Worm (Caenorhabditis elegans) whole organism, mixed stage, embryonic: Measurements from ENCODE around the gene F17E9.3.
"Not testable (repeated sequence)": the region's sequence is repeated elsewhere in the genome, so short reads cannot be mapped to it uniquely, and the experiment has no call there.

ENCODE experiments used
- M03D4.4 ChIP-seq: sonication (generic microtip); optimal IDR thresholded peaks from 2 replicates; lab custom pipeline; 2017; ENCODE audit warnings: mild to moderate bottlenecking, missing genetic modification characterization, missing compliant biosample characterization
- bed-3 ChIP-seq: fragments of 200-800 bp; sonication (Bioruptor generic); optimal IDR thresholded peaks from 3 replicates; lab custom pipeline; 2018; ENCODE audit warnings: mild to moderate bottlenecking, missing genetic modification characterization, moderate library complexity, missing compliant biosample characterization
- blmp-1 ChIP-seq: fragments of 150-350 bp; optimal IDR thresholded peaks from 2 replicates; lab custom pipeline; 2014; ENCODE audit warnings: missing biosample characterization, missing genetic modification characterization
- ceh-39 ChIP-seq: fragments of 150-350 bp; optimal IDR thresholded peaks from 2 replicates; lab custom pipeline; 2014; ENCODE audit warnings: missing biosample characterization, missing genetic modification characterization
- ceh-43 ChIP-seq: fragments of 200-800 bp; sonication (Bioruptor generic); optimal IDR thresholded peaks from 2 replicates; lab custom pipeline; 2018; ENCODE audit warnings: mild to moderate bottlenecking, missing genetic modification characterization, moderate library complexity, missing compliant biosample characterization
- ces-1 ChIP-seq: fragments of 150-350 bp; optimal IDR thresholded peaks from 2 replicates; lab custom pipeline; 2014; ENCODE audit warnings: missing biosample characterization, missing genetic modification reagents, missing genetic modification characterization
- cnd-1 ChIP-seq: fragments of 200-800 bp; sonication (Bioruptor generic); optimal IDR thresholded peaks from 2 replicates; lab custom pipeline; 2018; ENCODE audit warnings: mild to moderate bottlenecking, missing genetic modification characterization, missing compliant biosample characterization
- drap-1 ChIP-seq: fragments of 200-800 bp; sonication (Bioruptor generic); optimal IDR thresholded peaks from 3 replicates; lab custom pipeline; 2018; ENCODE audit warnings: mild to moderate bottlenecking, missing genetic modification characterization, missing compliant biosample characterization
- elt-1 ChIP-seq: sonication (generic microtip); optimal IDR thresholded peaks from 2 replicates; lab custom pipeline; 2017; ENCODE audit warnings: missing genetic modification characterization, mild to moderate bottlenecking, missing compliant biosample characterization, antibody characterized with exemption, moderate library complexity, borderline replicate concordance; ENCODE audit not compliant: insufficient read depth
- elt-3 ChIP-seq: fragments of 150-350 bp; optimal IDR thresholded peaks from 2 replicates; lab custom pipeline; 2014; ENCODE audit warnings: missing biosample characterization, missing genetic modification characterization
- ham-2 ChIP-seq: fragments of 200-800 bp; sonication (Bioruptor generic); optimal IDR thresholded peaks from 2 replicates; lab custom pipeline; 2018; ENCODE audit warnings: mild to moderate bottlenecking, missing genetic modification characterization, missing compliant biosample characterization
- hlh-1 ChIP-seq: fragments of 150-350 bp; optimal IDR thresholded peaks from 2 replicates; lab custom pipeline; 2014; ENCODE audit warnings: missing biosample characterization, missing genetic modification reagents, missing genetic modification characterization
- lin-13 ChIP-seq: fragments of 150-350 bp; optimal IDR thresholded peaks from 2 replicates; lab custom pipeline; 2014; ENCODE audit warnings: missing biosample characterization, missing genetic modification characterization
- lin-32 ChIP-seq: fragments of 200-800 bp; sonication (Bioruptor generic); optimal IDR thresholded peaks from 2 replicates; lab custom pipeline; 2018; ENCODE audit warnings: mild to moderate bottlenecking, missing genetic modification characterization, missing compliant biosample characterization
- lsy-2 ChIP-seq: fragments of 150-350 bp; optimal IDR thresholded peaks from 2 replicates; lab custom pipeline; 2014; ENCODE audit warnings: missing biosample characterization, missing genetic modification characterization
- mep-1 ChIP-seq: fragments of 150-350 bp; optimal IDR thresholded peaks from 2 replicates; lab custom pipeline; 2017; ENCODE audit warnings: missing biosample characterization, missing genetic modification reagents, missing genetic modification characterization, inconsistent platforms
- mls-2 ChIP-seq: sonication (generic microtip); optimal IDR thresholded peaks from 2 replicates; lab custom pipeline; 2016; ENCODE audit warnings: mild to moderate bottlenecking, missing genetic modification characterization, moderate library complexity, missing compliant biosample characterization
- nhr-12 ChIP-seq: fragments of 150-350 bp; optimal IDR thresholded peaks from 2 replicates; lab custom pipeline; 2014; ENCODE audit warnings: missing biosample characterization, missing genetic modification characterization
- nhr-2 ChIP-seq: fragments of 150-350 bp; optimal IDR thresholded peaks from 2 replicates; lab custom pipeline; 2014; ENCODE audit warnings: missing biosample characterization, missing genetic modification characterization
- nhr-237 ChIP-seq: fragments of 150-350 bp; optimal IDR thresholded peaks from 2 replicates; lab custom pipeline; 2014; ENCODE audit warnings: missing biosample characterization, missing genetic modification characterization
- nhr-76 ChIP-seq: sonication (generic microtip); optimal IDR thresholded peaks from 2 replicates; lab custom pipeline; 2017; ENCODE audit warnings: missing biosample characterization, missing genetic modification characterization
- pha-4 ChIP-seq: fragments of 150-350 bp; optimal IDR thresholded peaks from 2 replicates; lab custom pipeline; 2018; ENCODE audit warnings: missing biosample characterization, missing genetic modification reagents, missing genetic modification characterization
- sem-2 ChIP-seq: fragments of 200-800 bp; sonication (Bioruptor generic); optimal IDR thresholded peaks from 2 replicates; lab custom pipeline; 2018; ENCODE audit warnings: mild to moderate bottlenecking, missing genetic modification characterization, missing compliant biosample characterization
- snpc-4 ChIP-seq: fragments of 150-350 bp; optimal IDR thresholded peaks from 2 replicates; lab custom pipeline; 2014; ENCODE audit warnings: missing biosample characterization, missing genetic modification characterization
- sptf-1 ChIP-seq: sonication (generic microtip); optimal IDR thresholded peaks from 2 replicates; lab custom pipeline; 2017; ENCODE audit warnings: mild to moderate bottlenecking, missing genetic modification characterization, moderate library complexity, missing compliant biosample characterization
- tbx-8 ChIP-seq: fragments of 200-800 bp; sonication (Bioruptor generic); optimal IDR thresholded peaks from 2 replicates; lab custom pipeline; 2018; ENCODE audit warnings: mild to moderate bottlenecking, missing genetic modification characterization, moderate library complexity, missing compliant biosample characterization
- unc-120 ChIP-seq: sonication (generic microtip); optimal IDR thresholded peaks from 2 replicates; lab custom pipeline; 2017; ENCODE audit warnings: missing genetic modification characterization, missing compliant biosample characterization; ENCODE audit not compliant: poor library complexity, severe bottlenecking
- unc-39 ChIP-seq: fragments of 150-350 bp; optimal IDR thresholded peaks from 2 replicates; lab custom pipeline; 2014; ENCODE audit warnings: missing biosample characterization, missing genetic modification characterization
- unc-62 ChIP-seq: fragments of 150-350 bp; optimal IDR thresholded peaks from 2 replicates; lab custom pipeline; 2014; ENCODE audit warnings: missing biosample characterization, missing genetic modification reagents, missing genetic modification characterization
- zip-8 ChIP-seq: fragments of 150-350 bp; optimal IDR thresholded peaks from 2 replicates; lab custom pipeline; 2014; ENCODE audit warnings: missing biosample characterization, missing genetic modification characterization
- ztf-11 ChIP-seq: fragments of 150-350 bp; optimal IDR thresholded peaks from 2 replicates; lab custom pipeline; 2014; ENCODE audit warnings: missing biosample characterization, missing genetic modification characterization

The F17E9.3 gene

DNA sequence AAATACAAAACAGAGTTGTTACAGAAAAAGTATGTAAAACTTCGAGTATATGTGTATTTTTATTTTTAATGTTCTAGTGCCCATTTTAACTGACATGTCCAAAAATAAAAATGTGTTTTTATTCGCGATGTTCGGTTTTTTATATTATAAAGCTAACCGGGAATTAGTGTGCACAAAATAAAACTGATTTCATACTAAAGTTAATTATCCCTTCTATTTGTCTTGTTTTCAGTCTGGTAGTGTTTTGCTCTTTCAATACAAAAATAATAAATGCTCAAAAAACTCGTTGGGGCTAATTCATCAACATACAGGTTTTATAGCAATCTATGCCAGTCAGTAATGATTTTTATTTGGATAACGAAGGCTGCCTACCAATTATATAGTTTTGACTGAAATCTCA, 30.1 kb downstream of the F17E9.3 start:
- TF ChIP-seq bed-3 (GFP tag; lab: Kevin White, UChicago) (no peak), nhr-2 (tag; lab: Kevin White, UChicago) (no peak), lin-32 (GFP tag; lab: Kevin White, UChicago) (no peak), nhr-237 (tag; lab: Kevin White, UChicago) (no peak), lsy-2 (tag; lab: Kevin White, UChicago) (no peak), zip-8 (tag; lab: Kevin White, UChicago) (no peak), cnd-1 (tag; lab: Kevin White, UChicago) (no peak)

DNA sequence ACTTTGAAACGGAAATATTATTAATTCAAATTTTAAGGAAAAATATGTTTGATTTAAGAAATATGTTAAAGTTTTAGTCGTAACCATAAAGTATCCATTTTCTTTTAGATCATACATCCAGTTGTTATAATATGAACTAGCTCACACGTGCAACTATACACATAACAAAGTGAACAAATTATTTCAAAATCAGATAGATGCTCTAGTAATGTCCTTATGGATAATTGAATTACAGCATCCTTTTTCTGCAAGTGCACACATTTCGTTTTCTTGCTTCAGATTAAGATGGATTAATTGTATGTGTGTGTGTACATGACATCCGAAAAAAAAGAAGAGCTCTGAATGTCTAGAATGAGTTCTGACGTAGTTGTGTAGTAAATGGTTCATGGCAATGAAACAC, 31.0 kb downstream of the F17E9.3 start:
- TF ChIP-seq pha-4 (tag; lab: Kevin White, UChicago) (no peak), ces-1 (peak; percentile 78)

ce11 chrIV:8389139-8389538, 34.5 kb downstream of the F17E9.3 start, which contains the start of gene D2096.10:
D2096.10 (minus strand) TSS chrIV:8389239.
- not testable (repeated sequence) for TF ChIP-seq nhr-2, nhr-76, hlh-1 (tag; lab: Kevin White, UChicago)

DNA sequence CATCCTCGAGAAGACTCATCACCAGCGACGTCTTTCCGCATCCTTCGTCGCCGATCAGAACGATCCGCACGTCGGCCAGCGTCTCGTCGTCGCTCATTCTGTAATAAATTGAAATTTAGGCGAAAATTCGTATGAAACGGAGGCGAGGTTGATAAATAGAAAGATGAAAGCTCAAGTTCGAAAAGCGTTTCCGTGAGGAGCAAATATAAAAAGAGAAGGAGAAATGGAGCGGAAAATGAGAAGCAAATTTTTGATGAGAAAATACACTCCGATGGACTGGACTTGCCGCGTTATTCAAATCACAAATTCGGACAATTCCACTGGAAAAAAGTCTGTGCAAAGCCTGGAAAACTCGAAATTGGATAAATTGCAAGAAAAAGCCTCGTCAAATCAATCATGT, 39.4 kb downstream of the F17E9.3 start, which contains the start of gene D2096.11:
D2096.11 (minus strand) TSS at position 101 of the 400 bp plus-strand sequence.
- no peak for TF ChIP-seq bed-3 (GFP tag; lab: Kevin White, UChicago)
- no peak for TF ChIP-seq cnd-1 (tag; lab: Kevin White, UChicago)
- no peak for TF ChIP-seq drap-1 (GFP tag; lab: Kevin White, UChicago)
- TF ChIP-seq sem-2 (GFP tag; lab: Kevin White, UChicago) = no peak
- TF ChIP-seq lin-13 (tag; lab: Kevin White, UChicago) = no peak
- TF ChIP-seq pha-4 (tag; lab: Kevin White, UChicago) = no peak
- no peak for TF ChIP-seq nhr-2 (tag; lab: Kevin White, UChicago)
- TF ChIP-seq snpc-4 (tag; lab: Kevin White, UChicago) = no peak
- TF ChIP-seq ceh-39 = no peak
- no peak for TF ChIP-seq mep-1 (tag; lab: Kevin White, UChicago)
- no peak for TF ChIP-seq nhr-12 (tag; lab: Kevin White, UChicago)
- no peak for TF ChIP-seq zip-8 (tag; lab: Kevin White, UChicago)
- no peak for TF ChIP-seq hlh-1 (tag; lab: Kevin White, UChicago)
- TF ChIP-seq ztf-11 (tag; lab: Kevin White, UChicago) = no peak
- TF ChIP-seq sptf-1 (tag; lab: Kevin White, UChicago) = no peak
- no peak for TF ChIP-seq elt-3 (tag; lab: Kevin White, UChicago)
- TF ChIP-seq nhr-237 (tag; lab: Kevin White, UChicago) = no peak
- TF ChIP-seq ces-1 = no peak
- no peak for TF ChIP-seq M03D4.4
- no peak for TF ChIP-seq ceh-43 (GFP tag; lab: Kevin White, UChicago)

DNA sequence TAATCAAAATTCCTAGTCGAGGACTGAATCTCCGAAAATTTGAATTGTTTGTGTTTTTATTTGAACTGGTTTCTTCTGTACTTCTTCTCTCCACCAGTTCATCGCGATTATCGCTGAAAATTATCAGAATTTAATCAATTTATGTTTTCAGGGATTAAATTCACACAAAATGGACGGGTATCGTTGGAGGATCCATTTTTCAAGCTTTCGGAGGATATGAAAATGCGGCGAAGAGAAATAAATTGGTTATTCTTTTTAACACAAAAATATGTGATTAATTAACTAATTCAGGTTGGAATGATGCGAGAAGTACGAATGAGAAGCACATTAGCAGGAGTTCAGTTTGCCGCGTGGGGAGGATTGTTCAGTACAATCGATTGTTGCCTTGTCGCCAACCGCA, 41.7 kb downstream of the F17E9.3 start, which contains the start of gene timm-17B.2:
timm-17B.2 (plus strand) TSS at position 301 of the 400 bp plus-strand sequence.
- TF ChIP-seq hlh-1 (tag; lab: Kevin White, UChicago) = no peak
- TF ChIP-seq unc-120 (tag; lab: Kevin White, UChicago) = no peak
- no peak for TF ChIP-seq sptf-1 (tag; lab: Kevin White, UChicago)
- no peak for TF ChIP-seq snpc-4 (tag; lab: Kevin White, UChicago)
- no peak for TF ChIP-seq drap-1 (GFP tag; lab: Kevin White, UChicago)
- no peak for TF ChIP-seq elt-1 (tag; lab: Kevin White, UChicago)
- no peak for TF ChIP-seq nhr-76 (tag; lab: Kevin White, UChicago)
- TF ChIP-seq blmp-1 (tag; lab: Kevin White, UChicago) = no peak
- TF ChIP-seq mls-2 (tag; lab: Kevin White, UChicago) = no peak
- no peak for TF ChIP-seq ces-1
- TF ChIP-seq nhr-237 (tag; lab: Kevin White, UChicago) = no peak

ce11 chrIV:8397814-8398213, 43.1 kb downstream of the F17E9.3 start:
- no peak for TF ChIP-seq hlh-1 (tag; lab: Kevin White, UChicago)
- no peak for TF ChIP-seq nhr-237 (tag; lab: Kevin White, UChicago)
- TF ChIP-seq M03D4.4 = no peak
- TF ChIP-seq ham-2 (GFP tag; lab: Kevin White, UChicago) = no peak
- no peak for TF ChIP-seq snpc-4 (tag; lab: Kevin White, UChicago)
- TF ChIP-seq unc-62 (GFP tag; lab: Kevin White, UChicago) = no peak
- TF ChIP-seq tbx-8 (GFP tag; lab: Kevin White, UChicago) = no peak
- no peak for TF ChIP-seq pha-4 (tag; lab: Kevin White, UChicago)
- TF ChIP-seq ces-1 = no peak
- TF ChIP-seq blmp-1 (tag; lab: Kevin White, UChicago) = no peak
- TF ChIP-seq unc-39 (tag; lab: Kevin White, UChicago) = no peak
